Fruit fly (Drosophila melanogaster): Measurements from ENCODE around the gene lqf.

dm6 chr3L:7541068-7541467 is 12.5 kb downstream of the lqf start, which contains the start of gene CG32374:
- no peak for TF ChIP-seq EcR (GFP tag; optimal IDR thresholded peaks at IDR 0.05)
- TF ChIP-seq pan (optimal IDR thresholded peaks at IDR 0.05): no peak
- no peak for TF ChIP-seq Dll (optimal IDR thresholded peaks at IDR 0.05)
- TF ChIP-seq psq (optimal IDR thresholded peaks at IDR 0.05): no peak

Measured in whole organism.